Fruit fly (Drosophila melanogaster) whole organism, adult: ENCODE data around the gene foi.
A peak's percentile ranks its signal among the peaks of the same experiment; 100 is the strongest.

Experiments used
- CG12768 ChIP-seq: fragments of 200-800 bp; sonication (Bioruptor generic); optimal IDR thresholded peaks from 2 replicates; lab custom pipeline; 2017; ENCODE audit warnings: missing biosample characterization, missing genetic modification characterization, mild to moderate bottlenecking, moderate library complexity, missing genetic modification reagents
- CG14711 ChIP-seq: fragments of 200-800 bp; sonication (Bioruptor generic); optimal IDR thresholded peaks from 2 replicates; lab custom pipeline; 2018; ENCODE audit warnings: missing biosample characterization, mild to moderate bottlenecking, missing genetic modification characterization, moderate library complexity
- CG33017 ChIP-seq: fragments of 200-800 bp; sonication (Bioruptor generic); optimal IDR thresholded peaks from 2 replicates; lab custom pipeline; 2018; ENCODE audit warnings: missing biosample characterization, mild to moderate bottlenecking, missing genetic modification characterization, moderate library complexity
- CG5204 ChIP-seq: fragments of 200-800 bp; sonication (Bioruptor generic); optimal IDR thresholded peaks from 2 replicates; lab custom pipeline; 2016; ENCODE audit warnings: missing biosample characterization, missing genetic modification characterization
- CG7045 ChIP-seq: fragments of 200-800 bp; sonication (Bioruptor generic); optimal IDR thresholded peaks from 2 replicates; lab custom pipeline; 2017; ENCODE audit warnings: missing biosample characterization, mild to moderate bottlenecking, missing genetic modification characterization
- CG7101 ChIP-seq: fragments of 200-800 bp; sonication (Bioruptor generic); optimal IDR thresholded peaks from 2 replicates; lab custom pipeline; 2018; ENCODE audit warnings: missing biosample characterization, mild to moderate bottlenecking, missing genetic modification characterization, moderate library complexity
- Clk ChIP-seq: fragments of 200-800 bp; sonication (Bioruptor generic); optimal IDR thresholded peaks from 2 replicates; lab custom pipeline; 2017; ENCODE audit warnings: missing biosample characterization, missing genetic modification characterization
- Mnt ChIP-seq: fragments of 200-800 bp; sonication (Bioruptor generic); optimal IDR thresholded peaks from 2 replicates; lab custom pipeline; 2016; ENCODE audit warnings: missing biosample characterization, mild to moderate bottlenecking, missing genetic modification characterization
- cic ChIP-seq: fragments of 200-800 bp; sonication (Bioruptor generic); optimal IDR thresholded peaks from 2 replicates; lab custom pipeline; 2017; ENCODE audit warnings: missing biosample characterization, mild to moderate bottlenecking, missing genetic modification characterization, moderate library complexity
- cnc ChIP-seq, 2 experiments: fragments of >200 bp; optimal IDR thresholded peaks; 2 replicates each; lab custom pipeline; 2017
- kay ChIP-seq: fragments of 200-800 bp; sonication (Bioruptor generic); peaks from one replicate; lab custom pipeline; 2016; ENCODE audit warnings: missing biosample characterization, missing genetic modification characterization, borderline replicate concordance
- ovo ChIP-seq: fragments of 200-800 bp; sonication (Bioruptor generic); optimal IDR thresholded peaks from 2 replicates; lab custom pipeline; 2016; ENCODE audit warnings: missing biosample characterization, missing genetic modification characterization
- pad ChIP-seq: fragments of 200-800 bp; sonication (Bioruptor generic); optimal IDR thresholded peaks from 3 replicates; lab custom pipeline; 2017; ENCODE audit warnings: missing biosample characterization, missing genetic modification characterization, mild to moderate bottlenecking, moderate library complexity, missing genetic modification reagents
- tj ChIP-seq: fragments of 200-800 bp; sonication (Bioruptor generic); optimal IDR thresholded peaks from 3 replicates; lab custom pipeline; 2017; ENCODE audit warnings: missing biosample characterization, mild to moderate bottlenecking, missing genetic modification characterization, moderate library complexity

dm6 chr3L:8545473-8545872 is 20.4 kb downstream of the foi start:
- TF ChIP-seq CG33017 (no peak), CG5204 (GFP tag; lab: Kevin White, UChicago) (no peak), Clk (GFP tag; lab: Kevin White, UChicago) (no peak), kay (GFP tag; lab: Kevin White, UChicago) (no peak), CG14711 (tag; lab: Kevin White, UChicago) (no peak), cnc (optimal IDR thresholded peaks at IDR 0.05; lab: Kevin White, UChicago) (no peak), cic (no peak), CG12768 (peak; percentile 9), CG7101 (tag; lab: Kevin White, UChicago) (no peak), CG7045 (GFP tag; lab: Kevin White, UChicago) (no peak), tj (GFP tag; lab: Kevin White, UChicago) (no peak), ovo (GFP tag; lab: Kevin White, UChicago) (no peak), Mnt (GFP tag; lab: Kevin White, UChicago) (no peak), pad (no peak)
